Worm (Caenorhabditis elegans) whole organism, young adult: ENCODE results near the gene K07E8.7.

Experiments
- B0261.1 ChIP-seq: sonication (generic microtip); optimal IDR thresholded peaks from 2 replicates; lab custom pipeline; 2016; ENCODE audit warnings: mild to moderate bottlenecking, missing genetic modification characterization, moderate library complexity, missing compliant biosample characterization
- C06A6.2 ChIP-seq: fragments of 200-800 bp; sonication (Bioruptor generic); conservative IDR thresholded peaks from 2 replicates; pipeline ENCODE4 v1.3.6; 2022; ENCODE audit warnings: missing genetic modification characterization, missing compliant biosample characterization
- D2030.7 ChIP-seq: fragments of 200-800 bp; sonication (Bioruptor generic); IDR thresholded peaks from 2 replicates; pipeline ENCODE4 v1.3.6; 2022; ENCODE audit warnings: missing genetic modification reagents, missing genetic modification characterization, missing compliant biosample characterization
- F33H1.4 ChIP-seq: fragments of 200-800 bp; sonication (Bioruptor generic); IDR thresholded peaks from 2 replicates; pipeline ENCODE4 v1.3.6; 2022; ENCODE audit warnings: missing genetic modification reagents, missing genetic modification characterization, missing compliant biosample characterization
- F39B2.1 ChIP-seq: fragments of 200-800 bp; sonication (Bioruptor generic); IDR thresholded peaks from 2 replicates; pipeline ENCODE4 v1.3.6; 2022; ENCODE audit warnings: missing genetic modification reagents, missing genetic modification characterization, missing compliant biosample characterization
- K11D2.4 ChIP-seq: fragments of 200-800 bp; sonication (Bioruptor generic); IDR thresholded peaks from 2 replicates; pipeline ENCODE4 v1.3.6; 2022; ENCODE audit warnings: missing genetic modification reagents, missing genetic modification characterization, missing compliant biosample characterization
- T07F8.4 ChIP-seq: sonication (generic microtip); optimal IDR thresholded peaks from 2 replicates; lab custom pipeline; 2016; ENCODE audit warnings: mild to moderate bottlenecking, missing genetic modification characterization, moderate library complexity, missing compliant biosample characterization
- Y79H2A.3 ChIP-seq: fragments of 200-800 bp; sonication (Bioruptor generic); conservative IDR thresholded peaks from 2 replicates; pipeline ENCODE4 v1.3.6; 2022; ENCODE audit warnings: missing genetic modification reagents, missing genetic modification characterization, missing compliant biosample characterization
- ZK185.1 ChIP-seq: sonication (generic microtip); optimal IDR thresholded peaks from 2 replicates; lab custom pipeline; 2016; ENCODE audit warnings: mild to moderate bottlenecking, missing genetic modification characterization, missing compliant biosample characterization; ENCODE audit not compliant: poor library complexity, severe bottlenecking
- attf-5 ChIP-seq: fragments of 200-800 bp; sonication (Bioruptor generic); optimal IDR thresholded peaks from 2 replicates; lab custom pipeline; 2018; ENCODE audit warnings: mild to moderate bottlenecking, missing genetic modification characterization, missing compliant biosample characterization
- ceh-27 ChIP-seq: fragments of 200-800 bp; sonication (Bioruptor generic); optimal IDR thresholded peaks from 2 replicates; lab custom pipeline; 2018; ENCODE audit warnings: mild to moderate bottlenecking, missing genetic modification characterization, moderate library complexity, missing compliant biosample characterization
- ceh-91 ChIP-seq: fragments of 200-800 bp; sonication (Bioruptor generic); IDR thresholded peaks from 2 replicates; pipeline ENCODE4 v1.3.6; 2022; ENCODE audit warnings: missing genetic modification reagents, missing genetic modification characterization, missing compliant biosample characterization
- chd-7 ChIP-seq: sonication (generic microtip); optimal IDR thresholded peaks from 2 replicates; lab custom pipeline; 2016; ENCODE audit warnings: mild to moderate bottlenecking, missing genetic modification characterization, moderate library complexity, missing compliant biosample characterization
- dpl-1 ChIP-seq: fragments of 150-350 bp; optimal IDR thresholded peaks from 2 replicates; lab custom pipeline; 2014; ENCODE audit warnings: missing biosample characterization, missing genetic modification reagents, missing genetic modification characterization
- egl-18 ChIP-seq: fragments of 200-800 bp; sonication (Bioruptor generic); IDR thresholded peaks from 2 replicates; pipeline ENCODE4 v1.3.6; 2022; ENCODE audit warnings: missing genetic modification reagents, missing genetic modification characterization, missing compliant biosample characterization
- egrh-3 ChIP-seq: fragments of 200-800 bp; sonication (Bioruptor generic); IDR thresholded peaks from 2 replicates; pipeline ENCODE4 v1.3.6; 2022; ENCODE audit warnings: missing genetic modification reagents, missing genetic modification characterization, missing compliant biosample characterization
- ets-4 ChIP-seq: fragments of 200-800 bp; sonication (Bioruptor generic); optimal IDR thresholded peaks from 2 replicates; lab custom pipeline; 2018; ENCODE audit warnings: mild to moderate bottlenecking, missing genetic modification characterization, missing compliant biosample characterization
- him-1 ChIP-seq: sonication (generic microtip); optimal IDR thresholded peaks from 2 replicates; lab custom pipeline; 2016; ENCODE audit warnings: missing genotype, missing genetic modification reagents, missing genetic modification characterization, missing compliant biosample characterization
- hmg-1.2 ChIP-seq: fragments of 200-800 bp; sonication (Bioruptor generic); IDR thresholded peaks from 2 replicates; pipeline ENCODE4 v1.3.6; 2022; ENCODE audit warnings: missing genetic modification reagents, missing genetic modification characterization, missing compliant biosample characterization
- hmg-20 ChIP-seq: fragments of 200-800 bp; sonication (Bioruptor generic); IDR thresholded peaks from 2 replicates; pipeline ENCODE4 v1.3.6; 2022; ENCODE audit warnings: missing genetic modification reagents, missing genetic modification characterization, missing compliant biosample characterization
- let-607 ChIP-seq, 2 experiments: fragments of 200-800 bp in 1 of 2; sonication (Bioruptor generic) in 1 of 2; sonication (generic microtip) in 1 of 2; optimal IDR thresholded peaks; 2 replicates each; lab custom pipeline; 2016 to 2018; ENCODE audit warnings: mild to moderate bottlenecking in 2 of 2, missing compliant biosample characterization in 2 of 2, missing genetic modification characterization in 2 of 2, moderate library complexity in 2 of 2, missing genotype in 1 of 2
- lin-35 ChIP-seq, 3 experiments: fragments of 150-350 bp in 2 of 3; sonication (generic microtip) in 1 of 3; optimal IDR thresholded peaks; 2 replicates each; lab custom pipeline; 2014 to 2018; ENCODE audit warnings: missing biosample characterization in 3 of 3, missing genetic modification characterization in 3 of 3, missing genetic modification reagents in 3 of 3
- lir-1 ChIP-seq: fragments of 200-800 bp; sonication (Bioruptor generic); conservative IDR thresholded peaks from 2 replicates; pipeline ENCODE4 v1.3.6; 2022; ENCODE audit warnings: missing genetic modification reagents, missing genetic modification characterization, missing compliant biosample characterization
- lsl-1 ChIP-seq: fragments of 200-800 bp; sonication (Bioruptor generic); optimal IDR thresholded peaks from 2 replicates; lab custom pipeline; 2018; ENCODE audit warnings: mild to moderate bottlenecking, missing genetic modification characterization, moderate library complexity, missing compliant biosample characterization
- lsy-27 ChIP-seq: sonication (generic microtip); optimal IDR thresholded peaks from 2 replicates; lab custom pipeline; 2017; ENCODE audit warnings: missing genetic modification characterization, mild to moderate bottlenecking, missing compliant biosample characterization, antibody characterized with exemption, missing genotype, borderline replicate concordance; ENCODE audit not compliant: insufficient read depth
- madf-10 ChIP-seq: sonication (generic microtip); optimal IDR thresholded peaks from 2 replicates; lab custom pipeline; 2016; ENCODE audit warnings: mild to moderate bottlenecking, missing genetic modification characterization, missing compliant biosample characterization
- mes-4 ChIP-seq: sonication (generic microtip); optimal IDR thresholded peaks from 2 replicates; lab custom pipeline; 2016; ENCODE audit warnings: missing genotype, missing genetic modification characterization, missing compliant biosample characterization
- nfya-1 ChIP-seq: sonication (generic microtip); optimal IDR thresholded peaks from 2 replicates; lab custom pipeline; 2017; ENCODE audit warnings: antibody characterized with exemption, missing compliant biosample characterization, missing genetic modification characterization, borderline replicate concordance; ENCODE audit not compliant: insufficient read depth
- nhr-80 ChIP-seq: sonication (generic microtip); optimal IDR thresholded peaks from 2 replicates; lab custom pipeline; 2016; ENCODE audit warnings: missing genetic modification characterization, missing compliant biosample characterization
- repo-1 ChIP-seq: sonication (generic microtip); optimal IDR thresholded peaks from 2 replicates; lab custom pipeline; 2017; ENCODE audit warnings: mild to moderate bottlenecking, missing genetic modification characterization, missing compliant biosample characterization
- rpc-1 ChIP-seq, 2 experiments: fragments of 150-350 bp in 1 of 2; sonication (generic microtip) in 1 of 2; optimal IDR thresholded peaks; 2 replicates each; lab custom pipeline; 2014 to 2018; ENCODE audit warnings: missing biosample characterization in 1 of 2, missing genetic modification characterization in 1 of 2, missing genetic modification reagents in 1 of 2, missing genotype in 1 of 2
- somi-1 ChIP-seq: fragments of 200-800 bp; sonication (Bioruptor generic); optimal IDR thresholded peaks from 2 replicates; lab custom pipeline; 2018; ENCODE audit warnings: mild to moderate bottlenecking, missing genetic modification characterization, missing compliant biosample characterization
- sptf-2 ChIP-seq: fragments of 200-800 bp; sonication (Bioruptor generic); optimal IDR thresholded peaks from 2 replicates; lab custom pipeline; 2018; ENCODE audit warnings: mild to moderate bottlenecking, missing genetic modification characterization, missing compliant biosample characterization
- zfh-2 ChIP-seq: fragments of 200-800 bp; sonication (Bioruptor generic); conservative IDR thresholded peaks from 2 replicates; pipeline ENCODE4 v1.3.6; 2022; ENCODE audit warnings: missing genetic modification reagents, missing genetic modification characterization, missing compliant biosample characterization
- ztf-18 ChIP-seq: sonication (generic microtip); optimal IDR thresholded peaks from 2 replicates; lab custom pipeline; 2016; ENCODE audit warnings: missing genotype, mild to moderate bottlenecking, missing genetic modification characterization, missing compliant biosample characterization
- ztf-22 ChIP-seq: fragments of 200-800 bp; sonication (Bioruptor generic); optimal IDR thresholded peaks from 2 replicates; lab custom pipeline; 2018; ENCODE audit warnings: mild to moderate bottlenecking, missing genetic modification characterization, moderate library complexity, missing compliant biosample characterization
- ztf-26 ChIP-seq: sonication (generic microtip); optimal IDR thresholded peaks from 2 replicates; lab custom pipeline; 2017; ENCODE audit warnings: missing genetic modification characterization, missing compliant biosample characterization
- ztf-3 ChIP-seq: fragments of 200-800 bp; sonication (Bioruptor generic); optimal IDR thresholded peaks from 2 replicates; lab custom pipeline; 2018; ENCODE audit warnings: mild to moderate bottlenecking, missing genetic modification characterization, missing compliant biosample characterization

K07E8.7 gene

DNA sequence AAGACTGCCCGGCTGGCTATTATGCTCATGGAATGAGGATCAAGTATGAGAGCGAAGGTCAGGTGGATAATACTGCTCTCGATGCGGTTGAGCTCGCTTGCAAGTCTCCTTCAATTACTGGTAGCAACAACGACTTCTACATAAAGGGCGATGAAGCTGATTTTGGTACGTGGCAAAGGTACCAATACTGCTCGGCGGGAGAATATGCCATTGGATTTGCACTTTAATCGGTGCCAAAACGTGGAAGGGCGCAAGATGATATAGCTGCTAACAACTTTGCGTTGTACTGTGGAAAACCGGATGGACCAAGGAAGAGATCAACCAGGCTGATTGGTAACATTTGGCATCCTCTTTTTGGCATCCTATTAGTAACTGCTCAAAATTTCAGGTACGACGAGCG lies 17.7 kb upstream of the K07E8.7 start:
- TF ChIP-seq let-607 (tag; optimal IDR thresholded peaks at IDR 0.05; lab: Kevin White, UChicago) (no peak), K11D2.4 (GFP tag; lab: Robert Waterston, UW) (no peak), ZK185.1 (tag; lab: Kevin White, UChicago) (no peak), lin-35 (GFP tag; optimal IDR thresholded peaks at IDR 0.05; lab: Kevin White, UChicago) (no peak), attf-5 (GFP tag; lab: Kevin White, UChicago) (no peak), ztf-22 (GFP tag; lab: Kevin White, UChicago) (no peak), ets-4 (no peak), nhr-80 (tag; lab: Kevin White, UChicago) (no peak), Y79H2A.3 (no peak)

- no peak for TF ChIP-seq rpc-1 (optimal IDR thresholded peaks at IDR 0.05; lab: Kevin White, UChicago)
- TF ChIP-seq rpc-1 (tag; optimal IDR thresholded peaks at IDR 0.05; lab: Kevin White, UChicago) = no peak
- no peak for TF ChIP-seq egrh-3 (GFP tag; lab: Robert Waterston, UW)
These were observed 11.5 kb upstream of the K07E8.7 start, which contains the start of gene sri-45 for ce11 chrII:661696-662095. sri-45 (minus strand) TSS chrII:661796.

ce11 chrII:658369-658768 lies 8.2 kb upstream of the K07E8.7 start, which contains the start of gene sdz-24:
sdz-24 (plus strand) TSS chrII:658669.
- TF ChIP-seq mes-4 (tag; lab: Kevin White, UChicago) (no peak), dpl-1 (GFP tag; lab: Kevin White, UChicago) (no peak), T07F8.4 (tag; lab: Kevin White, UChicago) (no peak), B0261.1 (tag; lab: Kevin White, UChicago) (no peak), chd-7 (tag; lab: Kevin White, UChicago) (no peak), madf-10 (no peak), lsl-1 (GFP tag; lab: Kevin White, UChicago) (no peak), ztf-18 (tag; lab: Kevin White, UChicago) (no peak), somi-1 (GFP tag; lab: Kevin White, UChicago) (no peak), ztf-3 (GFP tag; lab: Kevin White, UChicago) (no peak), hmg-1.2 (GFP tag; lab: Robert Waterston, UW) (no peak), ztf-26 (tag; lab: Kevin White, UChicago) (no peak), Y79H2A.3 (no peak), nfya-1 (no peak), C06A6.2 (no peak), ceh-91 (GFP tag; lab: Robert Waterston, UW) (no peak)

- TF ChIP-seq F39B2.1 (GFP tag; lab: Robert Waterston, UW) (no peak), D2030.7 (GFP tag; lab: Robert Waterston, UW) (no peak), ztf-22 (GFP tag; lab: Kevin White, UChicago) (no peak), repo-1 (tag; lab: Kevin White, UChicago) (no peak), ceh-27 (no peak), sptf-2 (no peak), egl-18 (GFP tag; lab: Robert Waterston, UW) (no peak), nhr-80 (tag; lab: Kevin White, UChicago) (no peak), him-1 (no peak), chd-7 (tag; lab: Kevin White, UChicago) (no peak), lsy-27 (tag; lab: Kevin White, UChicago) (no peak), zfh-2 (GFP tag; lab: Robert Waterston, UW) (no peak), F33H1.4 (GFP tag; lab: Robert Waterston, UW) (no peak), lin-35 (GFP tag; optimal IDR thresholded peaks at IDR 0.05; lab: Kevin White, UChicago) (no peak), lir-1 (GFP tag; lab: Robert Waterston, UW) (no peak), hmg-20 (no peak)
These were observed 1.2 kb upstream of the K07E8.7 start for ce11 chrII:651324-651723.
